Fruit fly (Drosophila melanogaster): ENCODE results near the gene CG4678.

Gene CG4678

dm6 chrX:16690499-16690898 lies 5.4 kb upstream of the CG4678 start (continued):
- no peak for TF ChIP-seq CG3163 (GFP tag; optimal IDR thresholded peaks at IDR 0.05)
- peak; percentile 13; the same call in 1 of the 2 replicates for TF ChIP-seq CG31441 (GFP tag; IDR thresholded peaks at IDR 0.05)
- 0 out of 2 replicates have a peak, but pooled peaks have one; percentile 36 for TF ChIP-seq ttk (GFP tag; IDR thresholded peaks at IDR 0.05)
- peak; percentile 8 for TF ChIP-seq CG10979 (tag; optimal IDR thresholded peaks at IDR 0.05)
- TF ChIP-seq CG10543 (GFP tag; optimal IDR thresholded peaks at IDR 0.05) = peak; percentile 21
- no peak for TF ChIP-seq hkb (optimal IDR thresholded peaks at IDR 0.05)
- TF ChIP-seq hkb (GFP tag; IDR thresholded peaks at IDR 0.05) = 0 out of 2 replicates have a peak, but pooled peaks have one; percentile 9
- peak; percentile 42 for TF ChIP-seq Sox102F (GFP tag; optimal IDR thresholded peaks at IDR 0.05)
- TF ChIP-seq Ptx1 (GFP tag; IDR thresholded peaks at IDR 0.05) = peak; percentile 42
- peak; percentile 45 for TF ChIP-seq CG7839 (tag; optimal IDR thresholded peaks at IDR 0.05)
- TF ChIP-seq CG17328 (GFP tag; IDR thresholded peaks at IDR 0.05) = peak; percentile 47
- peak; percentile 52; the same call in 2 of the 4 replicates for TF ChIP-seq Gug (GFP tag; IDR thresholded peaks at IDR 0.05)
- TF ChIP-seq CG32772 (GFP tag; IDR thresholded peaks at IDR 0.05) = peak; percentile 38; the same call in 1 of the 2 replicates
- TF ChIP-seq unpg (GFP tag; optimal IDR thresholded peaks at IDR 0.05) = peak; percentile 47
- peak; percentile 85 for TF ChIP-seq grau (tag; optimal IDR thresholded peaks at IDR 0.05)
- peak; percentile 28 for TF ChIP-seq Oli (tag; optimal IDR thresholded peaks at IDR 0.05)
- TF ChIP-seq gsb-n (tag; optimal IDR thresholded peaks at IDR 0.05) = peak; percentile 16
- TF ChIP-seq CG12104 (GFP tag; optimal IDR thresholded peaks at IDR 0.05) = no peak
- peak; percentile 55 for TF ChIP-seq H2.0 (GFP tag; IDR thresholded peaks at IDR 0.05)
- peak; percentile 21 for TF ChIP-seq CG30403 (GFP tag; optimal IDR thresholded peaks at IDR 0.05)
- TF ChIP-seq esg (GFP tag; conservative IDR thresholded peaks at IDR 0.05) = 0 out of 2 replicates have a peak, but pooled peaks have one; percentile 9
- no peak for TF ChIP-seq prd (optimal IDR thresholded peaks at IDR 0.05)
- peak; percentile 33; the same call in 1 of the 3 replicates for TF ChIP-seq prd (GFP tag; IDR thresholded peaks at IDR 0.05)
- no peak for TF ChIP-seq vfl (GFP tag; optimal IDR thresholded peaks at IDR 0.05)
- no peak for TF ChIP-seq Adf1 (GFP tag; IDR thresholded peaks at IDR 0.05)
- TF ChIP-seq CG15269 (tag; optimal IDR thresholded peaks at IDR 0.05) = peak; percentile 14
- no peak for TF ChIP-seq gfzf (GFP tag; optimal IDR thresholded peaks at IDR 0.05)
- TF ChIP-seq nmo (GFP tag; optimal IDR thresholded peaks at IDR 0.05) = peak; percentile 19
- TF ChIP-seq CG18262 (tag; optimal IDR thresholded peaks at IDR 0.05) = no peak
- peak; percentile 46 for TF ChIP-seq gem (tag; optimal IDR thresholded peaks at IDR 0.05)
- peak; percentile 54 for TF ChIP-seq CG14441 (GFP tag; IDR thresholded peaks at IDR 0.05)
- TF ChIP-seq dysf (GFP tag; IDR thresholded peaks at IDR 0.05) = peak; percentile 53; the same call in 2 of the 3 replicates
- TF ChIP-seq Gsc (GFP tag; IDR thresholded peaks at IDR 0.05) = 0 out of 2 replicates have a peak, but pooled peaks have one; percentile 19
- no peak for TF ChIP-seq sob (GFP tag; IDR thresholded peaks at IDR 0.05)
- no peak for TF ChIP-seq Taf1 (GFP tag; IDR thresholded peaks at IDR 0.05)
- no peak for TF ChIP-seq Myb (GFP tag; optimal IDR thresholded peaks at IDR 0.05)
- TF ChIP-seq CG2678 (tag; optimal IDR thresholded peaks at IDR 0.05) = peak; percentile 23
- TF ChIP-seq wor (GFP tag; IDR thresholded peaks at IDR 0.05) = 0 out of 2 replicates have a peak, but pooled peaks have one; percentile 33
- peak; percentile 7 for TF ChIP-seq CG8089 (GFP tag; optimal IDR thresholded peaks at IDR 0.05)
- peak; percentile 44; the same call in 1 of the 2 replicates for TF ChIP-seq HLH3B (GFP tag; IDR thresholded peaks at IDR 0.05)
- no peak for TF ChIP-seq CG11504 (tag; optimal IDR thresholded peaks at IDR 0.05)
- peak; percentile 40; the same call in 1 of the 2 replicates for TF ChIP-seq vvl (GFP tag; IDR thresholded peaks at IDR 0.05)
- TF ChIP-seq ap (GFP tag; IDR thresholded peaks at IDR 0.05) = 0 out of 2 replicates have a peak, but pooled peaks have one; percentile 3
- TF ChIP-seq CG30431 (GFP tag; optimal IDR thresholded peaks at IDR 0.05) = peak; percentile 16
- peak; percentile 16; the same call in 1 of the 3 replicates for TF ChIP-seq croc (GFP tag; conservative IDR thresholded peaks at IDR 0.05)
- TF ChIP-seq Hsf (GFP tag; optimal IDR thresholded peaks at IDR 0.05) = peak; percentile 25
- peak; percentile 8 for TF ChIP-seq CG8388 (GFP tag; optimal IDR thresholded peaks at IDR 0.05)
- TF ChIP-seq oc (tag; optimal IDR thresholded peaks at IDR 0.05) = no peak
- peak; percentile 42; the same call in 1 of the 2 replicates for TF ChIP-seq CG6689 (GFP tag; IDR thresholded peaks at IDR 0.05)
- TF ChIP-seq pan (optimal IDR thresholded peaks at IDR 0.05) = no peak
- TF ChIP-seq pan (GFP tag; optimal IDR thresholded peaks at IDR 0.05 in 1 of 2, IDR thresholded peaks at IDR 0.05 in 1 of 2) = peak in 1 of 2 experiments; percentile 21
